Worm (Caenorhabditis elegans) whole organism, L4 larva: ENCODE measurements around the gene tba-8.

Experiments used
- ZK546.5 ChIP-seq, 2 experiments: sonication (generic microtip); optimal IDR thresholded peaks; 2 replicates each; lab custom pipeline; 2017; ENCODE audit warnings: missing biosample characterization in 2 of 2, missing genetic modification characterization in 2 of 2
- ceh-62 ChIP-seq: sonication (generic microtip); optimal IDR thresholded peaks from 2 replicates; lab custom pipeline; 2017; ENCODE audit warnings: missing biosample characterization, missing genetic modification characterization
- ceh-82 ChIP-seq: sonication (generic microtip); optimal IDR thresholded peaks from 2 replicates; lab custom pipeline; 2017; ENCODE audit warnings: missing biosample characterization, missing genetic modification characterization
- skn-1 ChIP-seq: fragments of 150-350 bp; optimal IDR thresholded peaks from 2 replicates; lab custom pipeline; 2014; ENCODE audit warnings: missing biosample characterization, missing genetic modification characterization

DNA sequence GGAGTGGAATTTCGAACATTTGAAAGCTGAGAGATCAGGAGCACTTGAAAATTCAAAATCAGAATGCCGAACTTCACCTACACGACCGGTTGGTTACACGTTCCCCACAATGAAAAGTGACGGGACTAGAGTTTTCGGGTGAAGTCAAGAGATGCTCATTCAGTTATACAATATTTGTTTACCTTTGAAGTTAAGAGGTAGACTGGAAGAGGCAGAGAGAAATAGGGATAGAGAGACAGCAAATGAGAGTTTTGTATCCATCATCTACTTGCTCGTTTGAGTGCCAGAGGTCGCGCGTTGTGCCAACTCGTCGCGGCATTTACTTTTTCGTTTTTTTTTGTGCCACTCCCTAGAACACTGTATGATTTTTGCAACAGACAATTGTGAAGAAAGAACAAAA lies 47.4 kb downstream of the tba-8 start:
- TF ChIP-seq ceh-62 (no peak), ZK546.5 (tag; optimal IDR thresholded peaks at IDR 0.05; lab: Kevin White, UChicago) (no peak), ceh-82 (no peak), skn-1 (tag; lab: Kevin White, UChicago) (no peak)
